Worm (Caenorhabditis elegans): Measurements from ENCODE around the gene clec-63.

The clec-63 gene

DNA sequence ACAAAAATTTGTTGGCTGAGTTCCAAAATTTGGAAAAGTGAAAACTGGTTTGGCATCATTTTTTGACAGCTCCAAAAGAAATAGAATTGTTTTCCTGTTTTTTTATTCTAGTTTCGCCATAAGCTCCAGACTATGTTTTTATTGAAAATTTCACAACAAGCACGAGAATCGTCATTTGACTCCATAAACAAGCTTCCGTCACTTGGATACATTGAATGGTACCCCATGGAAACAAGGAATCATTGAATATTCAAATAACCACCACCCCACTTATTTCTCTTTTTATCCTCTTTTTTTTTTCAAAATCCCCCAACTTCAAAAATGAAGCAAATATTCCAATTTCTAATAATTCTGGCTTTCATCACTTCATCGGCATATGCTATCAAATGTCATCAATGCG is 13.3 kb downstream of the clec-63 start, which contains the start of gene ddn-2:
Gene ddn-2 (plus strand): TSS at position 301 of the 400 bp plus-strand sequence.
- no peak for TF ChIP-seq ztf-23 (GFP tag; IDR thresholded peaks at IDR 0.05)

ce11 chrII:12914514-12915075 is 19.2 kb downstream of the clec-63 start, which contains the start of gene F35C5.12:
Gene F35C5.12 (minus strand): TSS chrII:12914564.
- TF ChIP-seq cog-1 (tag; optimal IDR thresholded peaks at IDR 0.05), result no peak
- no peak for TF ChIP-seq tab-1 (GFP tag; IDR thresholded peaks at IDR 0.05)
- TF ChIP-seq klf-2 (GFP tag; conservative IDR thresholded peaks at IDR 0.05), result no peak

DNA sequence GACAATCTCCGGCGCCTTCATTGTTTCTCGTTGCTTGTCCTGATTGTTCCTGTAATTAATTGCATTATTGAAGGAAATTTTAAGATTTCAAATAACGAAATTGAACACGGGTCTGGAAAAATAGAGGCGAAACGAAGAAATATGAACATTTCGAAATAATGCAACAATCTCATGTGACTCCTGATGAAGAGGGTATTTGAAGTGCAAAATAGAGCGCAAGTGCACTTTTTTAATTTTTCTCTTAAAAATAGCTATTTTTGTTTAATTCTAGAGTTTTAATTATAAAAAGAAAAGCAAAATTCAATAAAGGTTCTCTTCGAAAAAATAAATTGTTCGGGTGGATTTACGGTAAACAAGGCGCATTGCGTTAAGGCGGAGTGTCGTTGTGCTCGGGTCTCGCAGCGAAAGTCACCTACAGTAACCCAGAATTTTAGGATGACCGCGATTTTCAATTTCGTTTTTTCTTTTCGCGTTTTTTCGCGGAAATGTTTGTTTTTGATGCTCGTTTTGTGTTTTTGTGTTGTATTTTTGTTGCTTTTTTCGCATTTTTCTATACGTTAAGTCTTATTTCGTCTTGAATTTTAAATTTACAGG is 23.6 kb downstream of the clec-63 start, which contains the start of the genes F58G1.2 and wago-4:
Gene F58G1.2 (minus strand): TSS at position 51 of the 594 bp plus-strand sequence.
Gene wago-4 (plus strand): TSS at position 592 of the 594 bp plus-strand sequence.
- TF ChIP-seq tab-1 (GFP tag; IDR thresholded peaks at IDR 0.05) (no peak), med-1 (GFP tag; optimal IDR thresholded peaks at IDR 0.05; ENCODE audit: insufficient read depth) (no peak), ztf-23 (GFP tag; IDR thresholded peaks at IDR 0.05) (no peak), flt-1 (GFP tag; IDR thresholded peaks at IDR 0.05) (no peak), ztf-29 (GFP tag; IDR thresholded peaks at IDR 0.05) (no peak), T22C8.4 (GFP tag; IDR thresholded peaks at IDR 0.05) (no peak), cog-1 (tag; optimal IDR thresholded peaks at IDR 0.05) (no peak), ref-1 (GFP tag; conservative IDR thresholded peaks at IDR 0.05) (no peak), klf-2 (GFP tag; conservative IDR thresholded peaks at IDR 0.05) (no peak)

- TF ChIP-seq T22C8.4 (GFP tag; IDR thresholded peaks at IDR 0.05) (no peak), tab-1 (GFP tag; IDR thresholded peaks at IDR 0.05) (no peak), flt-1 (GFP tag; IDR thresholded peaks at IDR 0.05) (no peak), ztf-23 (GFP tag; IDR thresholded peaks at IDR 0.05) (no peak), cog-1 (tag; optimal IDR thresholded peaks at IDR 0.05) (no peak), ztf-29 (GFP tag; IDR thresholded peaks at IDR 0.05) (no peak), klf-2 (GFP tag; conservative IDR thresholded peaks at IDR 0.05) (no peak), ref-1 (GFP tag; conservative IDR thresholded peaks at IDR 0.05) (no peak), med-1 (GFP tag; optimal IDR thresholded peaks at IDR 0.05; ENCODE audit: insufficient read depth) (no peak)
Observed at ce11 chrII:12921478-12921877, 26.0 kb downstream of the clec-63 start.

DNA sequence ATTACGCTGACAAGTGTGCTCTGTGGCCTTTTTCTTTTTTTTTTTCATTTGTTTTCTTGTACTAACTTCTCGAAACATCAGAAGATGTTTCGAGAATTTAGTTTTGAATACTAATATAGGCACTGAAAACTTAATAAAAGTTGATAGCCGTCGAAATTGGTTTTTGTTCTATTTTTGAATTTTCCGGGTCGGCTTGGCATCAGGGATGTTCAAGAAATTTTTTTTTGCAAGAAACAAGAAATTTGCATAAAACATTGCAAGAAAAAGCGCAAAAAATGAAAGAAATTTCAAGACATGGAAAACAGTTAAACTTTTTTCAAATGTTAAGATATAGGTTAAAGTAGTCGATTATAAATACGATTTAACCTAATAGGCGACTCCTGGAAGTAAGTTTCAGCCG is 27.8 kb downstream of the clec-63 start:
- no peak for TF ChIP-seq klf-2 (GFP tag; conservative IDR thresholded peaks at IDR 0.05)
- no peak for TF ChIP-seq ztf-29 (GFP tag; IDR thresholded peaks at IDR 0.05)
- no peak for TF ChIP-seq ztf-23 (GFP tag; IDR thresholded peaks at IDR 0.05)
- TF ChIP-seq flt-1 (GFP tag; IDR thresholded peaks at IDR 0.05), result no peak
- TF ChIP-seq tab-1 (GFP tag; IDR thresholded peaks at IDR 0.05), result no peak
- TF ChIP-seq T22C8.4 (GFP tag; IDR thresholded peaks at IDR 0.05), result no peak
- no peak for TF ChIP-seq med-1 (GFP tag; optimal IDR thresholded peaks at IDR 0.05; ENCODE audit: insufficient read depth)
- TF ChIP-seq ref-1 (GFP tag; conservative IDR thresholded peaks at IDR 0.05), result no peak
- TF ChIP-seq cog-1 (tag; optimal IDR thresholded peaks at IDR 0.05), result no peak

DNA sequence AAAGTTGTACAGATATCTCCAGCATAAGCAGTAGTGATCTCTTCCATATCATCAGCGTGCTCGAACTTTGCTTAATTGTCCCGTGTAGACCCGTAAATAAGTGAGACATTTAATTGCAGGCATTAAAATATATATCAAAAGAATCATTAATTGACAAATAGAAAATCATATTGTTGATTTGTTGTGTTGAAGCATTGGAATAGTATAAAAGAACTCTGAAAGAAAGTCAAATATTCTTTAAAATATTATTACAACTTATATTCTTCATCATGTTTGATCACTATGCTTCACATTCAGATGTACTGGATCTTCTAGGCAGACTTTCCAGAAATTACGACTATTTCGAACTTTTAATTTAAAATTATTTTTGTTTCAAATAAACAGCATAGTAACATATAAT is 30.1 kb downstream of the clec-63 start, which contains the start of gene F58G1.8:
Gene F58G1.8 (minus strand): TSS at position 101 of the 400 bp plus-strand sequence.
- TF ChIP-seq cog-1 (tag; optimal IDR thresholded peaks at IDR 0.05) (no peak), ztf-29 (GFP tag; IDR thresholded peaks at IDR 0.05) (no peak), ref-1 (GFP tag; conservative IDR thresholded peaks at IDR 0.05) (no peak), ztf-23 (GFP tag; IDR thresholded peaks at IDR 0.05) (no peak), tab-1 (GFP tag; IDR thresholded peaks at IDR 0.05) (no peak), T22C8.4 (GFP tag; IDR thresholded peaks at IDR 0.05) (no peak), klf-2 (GFP tag; conservative IDR thresholded peaks at IDR 0.05) (no peak)

DNA sequence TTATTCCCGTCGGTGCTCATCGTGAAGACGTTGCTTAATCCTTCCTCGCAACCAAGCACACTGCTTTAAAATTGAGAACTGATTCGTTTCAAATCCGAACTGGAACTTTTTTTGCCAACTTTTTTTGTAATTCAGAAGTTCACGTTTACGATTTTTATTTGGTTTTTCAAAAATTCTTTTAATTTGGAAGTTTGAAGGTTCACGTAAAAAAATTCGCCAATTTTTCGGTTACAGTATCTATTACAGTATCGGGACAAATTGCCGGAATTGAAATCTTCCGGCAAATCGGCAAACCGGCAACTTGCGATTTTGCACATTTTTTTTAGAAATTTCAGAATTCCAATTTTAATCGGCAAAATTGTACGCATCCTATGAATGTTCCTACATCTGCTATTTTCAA is 32.8 kb downstream of the clec-63 start, which contains the start of gene F58G1.3:
Gene F58G1.3 (minus strand): TSS at position 101 of the 400 bp plus-strand sequence.
- TF ChIP-seq cog-1 (tag; optimal IDR thresholded peaks at IDR 0.05), result no peak

DNA sequence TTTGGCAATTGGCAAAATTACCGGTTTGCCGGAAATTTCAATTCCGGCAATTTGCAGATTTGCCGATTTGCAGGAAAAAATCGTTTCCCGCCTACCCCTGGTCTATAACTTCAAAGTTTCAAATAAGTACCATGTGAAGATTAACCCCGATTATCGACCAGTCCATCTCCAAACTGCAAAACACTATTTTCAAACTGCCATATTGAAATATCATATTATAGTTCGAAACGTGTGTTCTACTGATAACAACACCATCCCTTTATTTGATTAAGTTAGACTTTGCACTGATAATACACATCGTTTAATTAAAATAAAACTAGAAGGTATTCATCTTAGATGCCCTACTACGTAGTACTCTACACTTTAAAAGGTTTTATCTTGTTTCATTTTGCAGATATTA is 34.7 kb downstream of the clec-63 start:
- no peak for TF ChIP-seq T22C8.4 (GFP tag; IDR thresholded peaks at IDR 0.05)
- TF ChIP-seq tab-1 (GFP tag; IDR thresholded peaks at IDR 0.05), result no peak

DNA sequence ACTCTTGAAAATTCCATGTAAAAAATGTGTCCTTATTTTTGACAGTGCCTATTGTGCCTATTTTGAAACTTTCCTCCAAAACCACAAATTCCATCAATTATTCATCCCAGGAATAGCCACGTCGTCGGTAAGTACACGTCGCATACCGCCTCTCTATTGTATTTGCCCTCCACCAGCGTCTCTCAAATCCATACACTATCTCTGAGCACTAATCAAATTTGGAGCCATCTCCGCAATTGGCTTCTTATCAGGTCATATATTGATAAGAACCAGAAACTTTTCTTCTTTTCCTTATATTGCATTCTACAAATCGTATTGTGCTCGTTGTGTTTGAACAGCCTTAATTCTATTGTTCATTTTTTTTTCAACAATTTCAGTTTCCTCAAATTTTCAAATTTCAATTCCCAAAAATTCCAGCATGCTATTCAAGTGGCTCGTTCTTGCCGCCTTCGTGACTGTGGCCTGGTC is 36.1 kb downstream of the clec-63 start, which contains the start of gene dct-18:
Gene dct-18 (plus strand): TSS at position 418 of the 468 bp plus-strand sequence.
- no peak for TF ChIP-seq med-1 (GFP tag; optimal IDR thresholded peaks at IDR 0.05; ENCODE audit: insufficient read depth)
- TF ChIP-seq ztf-29 (GFP tag; IDR thresholded peaks at IDR 0.05), result no peak
- TF ChIP-seq ref-1 (GFP tag; conservative IDR thresholded peaks at IDR 0.05), result no peak
- TF ChIP-seq ztf-23 (GFP tag; IDR thresholded peaks at IDR 0.05), result no peak
- TF ChIP-seq cog-1 (tag; optimal IDR thresholded peaks at IDR 0.05), result no peak
- no peak for TF ChIP-seq flt-1 (GFP tag; IDR thresholded peaks at IDR 0.05)
- no peak for TF ChIP-seq T22C8.4 (GFP tag; IDR thresholded peaks at IDR 0.05)
- no peak for TF ChIP-seq klf-2 (GFP tag; conservative IDR thresholded peaks at IDR 0.05)
- no peak for TF ChIP-seq tab-1 (GFP tag; IDR thresholded peaks at IDR 0.05)

ce11 chrII:12935259-12935658 is 39.8 kb downstream of the clec-63 start, which contains the start of gene lips-9:
Gene lips-9 (minus strand): TSS chrII:12935359.
- TF ChIP-seq T22C8.4 (GFP tag; IDR thresholded peaks at IDR 0.05), result no peak
- TF ChIP-seq ref-1 (GFP tag; conservative IDR thresholded peaks at IDR 0.05), result no peak
- TF ChIP-seq ztf-29 (GFP tag; IDR thresholded peaks at IDR 0.05), result no peak
- no peak for TF ChIP-seq tab-1 (GFP tag; IDR thresholded peaks at IDR 0.05)
- TF ChIP-seq klf-2 (GFP tag; conservative IDR thresholded peaks at IDR 0.05), result no peak
- no peak for TF ChIP-seq med-1 (GFP tag; optimal IDR thresholded peaks at IDR 0.05; ENCODE audit: insufficient read depth)
- TF ChIP-seq cog-1 (tag; optimal IDR thresholded peaks at IDR 0.05), result no peak
- no peak for TF ChIP-seq ztf-23 (GFP tag; IDR thresholded peaks at IDR 0.05)
- no peak for TF ChIP-seq flt-1 (GFP tag; IDR thresholded peaks at IDR 0.05)

Data from whole organism, midembryonic.